Worm (Caenorhabditis elegans): ENCODE data around the gene C31E10.5.
A peak's percentile ranks its signal among the peaks of the same experiment; 100 is the strongest.

The C31E10.5 gene

ce11 chrX:13995803-13996388 is at the start of gene C31E10.5, which contains the start of gene C31E10.6:
Gene C31E10.5 (minus strand): TSS chrX:13995834.
Gene C31E10.6 (plus strand): TSS chrX:13996338.
- TF ChIP-seq nhr-237 (tag; optimal IDR thresholded peaks at IDR 0.05) (peak; percentile 48), sptf-1 (tag; optimal IDR thresholded peaks at IDR 0.05) (no peak), lin-32 (GFP tag; optimal IDR thresholded peaks at IDR 0.05) (no peak), cnd-1 (tag; optimal IDR thresholded peaks at IDR 0.05) (peak; percentile 1), drap-1 (GFP tag; optimal IDR thresholded peaks at IDR 0.05) (no peak), unc-39 (tag; optimal IDR thresholded peaks at IDR 0.05) (no peak), blmp-1 (tag; optimal IDR thresholded peaks at IDR 0.05) (no peak), mab-5 (tag; optimal IDR thresholded peaks at IDR 0.05) (no peak), nhr-12 (tag; optimal IDR thresholded peaks at IDR 0.05) (no peak), ztf-11 (tag; optimal IDR thresholded peaks at IDR 0.05) (no peak), ham-2 (GFP tag; optimal IDR thresholded peaks at IDR 0.05) (no peak), snpc-4 (tag; optimal IDR thresholded peaks at IDR 0.05) (no peak), nhr-28 (tag; optimal IDR thresholded peaks at IDR 0.05) (no peak), nhr-2 (tag; optimal IDR thresholded peaks at IDR 0.05) (no peak), nhr-76 (tag; optimal IDR thresholded peaks at IDR 0.05) (no peak), ceh-39 (tag; optimal IDR thresholded peaks at IDR 0.05) (no peak), lin-13 (tag; optimal IDR thresholded peaks at IDR 0.05) (peak; percentile 39), zip-8 (tag; optimal IDR thresholded peaks at IDR 0.05) (no peak), tbx-8 (GFP tag; optimal IDR thresholded peaks at IDR 0.05) (no peak), unc-62 (GFP tag; optimal IDR thresholded peaks at IDR 0.05) (no peak), elt-1 (tag; optimal IDR thresholded peaks at IDR 0.05; ENCODE audit: borderline replicate concordance, insufficient read depth) (no peak), ceh-83 (GFP tag; optimal IDR thresholded peaks at IDR 0.05) (no peak), mls-2 (tag; optimal IDR thresholded peaks at IDR 0.05) (peak; percentile 23), hlh-1 (tag; optimal IDR thresholded peaks at IDR 0.05) (no peak), unc-120 (tag; optimal IDR thresholded peaks at IDR 0.05; ENCODE audit: poor library complexity, severe bottlenecking) (no peak), sem-2 (GFP tag; optimal IDR thresholded peaks at IDR 0.05) (no peak), lsy-2 (tag; optimal IDR thresholded peaks at IDR 0.05) (peak; percentile 50), flh-1 (GFP tag; optimal IDR thresholded peaks at IDR 0.05) (no peak), mep-1 (tag; optimal IDR thresholded peaks at IDR 0.05) (peak; percentile 85), ceh-43 (GFP tag; optimal IDR thresholded peaks at IDR 0.05) (no peak), ces-1 (GFP tag; optimal IDR thresholded peaks at IDR 0.05) (peak; percentile 25), M03D4.4 (tag; optimal IDR thresholded peaks at IDR 0.05) (no peak), elt-3 (tag; optimal IDR thresholded peaks at IDR 0.05) (no peak), pha-4 (tag; optimal IDR thresholded peaks at IDR 0.05) (no peak), bed-3 (GFP tag; optimal IDR thresholded peaks at IDR 0.05) (no peak)

- no peak for TF ChIP-seq ztf-11 (tag; optimal IDR thresholded peaks at IDR 0.05)
- TF ChIP-seq M03D4.4 (tag; optimal IDR thresholded peaks at IDR 0.05), result no peak
- no peak for TF ChIP-seq elt-1 (tag; optimal IDR thresholded peaks at IDR 0.05; ENCODE audit: borderline replicate concordance, insufficient read depth)
- TF ChIP-seq unc-62 (GFP tag; optimal IDR thresholded peaks at IDR 0.05), result peak; percentile 46
- no peak for TF ChIP-seq pha-4 (tag; optimal IDR thresholded peaks at IDR 0.05)
- no peak for TF ChIP-seq elt-3 (tag; optimal IDR thresholded peaks at IDR 0.05)
- TF ChIP-seq flh-1 (GFP tag; optimal IDR thresholded peaks at IDR 0.05), result no peak
- no peak for TF ChIP-seq mls-2 (tag; optimal IDR thresholded peaks at IDR 0.05)
- TF ChIP-seq nhr-12 (tag; optimal IDR thresholded peaks at IDR 0.05), result no peak
- TF ChIP-seq drap-1 (GFP tag; optimal IDR thresholded peaks at IDR 0.05), result no peak
- peak; percentile 46 for TF ChIP-seq unc-120 (tag; optimal IDR thresholded peaks at IDR 0.05; ENCODE audit: poor library complexity, severe bottlenecking)
- no peak for TF ChIP-seq snpc-4 (tag; optimal IDR thresholded peaks at IDR 0.05)
- no peak for TF ChIP-seq unc-39 (tag; optimal IDR thresholded peaks at IDR 0.05)
- no peak for TF ChIP-seq sem-2 (GFP tag; optimal IDR thresholded peaks at IDR 0.05)
- no peak for TF ChIP-seq nhr-237 (tag; optimal IDR thresholded peaks at IDR 0.05)
Measured at ce11 chrX:14044362-14044761, 48.7 kb upstream of the C31E10.5 start.

ce11 chrX:14039293-14039692 is 43.7 kb upstream of the C31E10.5 start:
- peak; percentile 78 for TF ChIP-seq unc-62 (GFP tag; optimal IDR thresholded peaks at IDR 0.05)
- TF ChIP-seq hlh-1 (tag; optimal IDR thresholded peaks at IDR 0.05), result peak; percentile 67
- TF ChIP-seq elt-3 (tag; optimal IDR thresholded peaks at IDR 0.05), result no peak

Data from whole organism, mixed stage, embryonic.